Fruit fly (Drosophila melanogaster) whole organism, pupa: ENCODE measurements around the gene CadN.

Source experiments
- CG15710 ChIP-seq: fragments of 200-800 bp; sonication (Bioruptor generic); optimal IDR thresholded peaks from 2 replicates; lab custom pipeline; 2018; ENCODE audit warnings: missing biosample characterization, mild to moderate bottlenecking, missing genetic modification characterization, moderate library complexity
- CG34367 ChIP-seq: fragments of 200-800 bp; sonication (Bioruptor generic); optimal IDR thresholded peaks from 2 replicates; lab custom pipeline; 2018; ENCODE audit warnings: missing biosample characterization, mild to moderate bottlenecking, missing genetic modification characterization
- CG4496 ChIP-seq: fragments of 200-800 bp; sonication (Bioruptor generic); IDR thresholded peaks from 3 replicates; pipeline ENCODE4 v1.3.6; 2022; ENCODE audit warnings: missing biosample characterization, missing genetic modification characterization
- CG8159 ChIP-seq: fragments of 200-800 bp; sonication (Bioruptor generic); optimal IDR thresholded peaks from 3 replicates; lab custom pipeline; 2018; ENCODE audit warnings: missing biosample characterization, mild to moderate bottlenecking, missing genetic modification characterization, moderate library complexity
- CG8301 ChIP-seq: fragments of 200-800 bp; sonication (Bioruptor generic); optimal IDR thresholded peaks from 2 replicates; lab custom pipeline; 2018; ENCODE audit warnings: missing biosample characterization, mild to moderate bottlenecking, missing genetic modification characterization
- Pif1B ChIP-seq: fragments of 200-800 bp; sonication (Bioruptor generic); optimal IDR thresholded peaks from 3 replicates; lab custom pipeline; 2016; ENCODE audit warnings: missing biosample characterization, missing genetic modification characterization
- Snoo ChIP-seq: fragments of 200-800 bp; sonication (Bioruptor generic); optimal IDR thresholded peaks from 3 replicates; lab custom pipeline; 2017; ENCODE audit warnings: missing biosample characterization, mild to moderate bottlenecking, missing genetic modification characterization, inconsistent platforms

DNA sequence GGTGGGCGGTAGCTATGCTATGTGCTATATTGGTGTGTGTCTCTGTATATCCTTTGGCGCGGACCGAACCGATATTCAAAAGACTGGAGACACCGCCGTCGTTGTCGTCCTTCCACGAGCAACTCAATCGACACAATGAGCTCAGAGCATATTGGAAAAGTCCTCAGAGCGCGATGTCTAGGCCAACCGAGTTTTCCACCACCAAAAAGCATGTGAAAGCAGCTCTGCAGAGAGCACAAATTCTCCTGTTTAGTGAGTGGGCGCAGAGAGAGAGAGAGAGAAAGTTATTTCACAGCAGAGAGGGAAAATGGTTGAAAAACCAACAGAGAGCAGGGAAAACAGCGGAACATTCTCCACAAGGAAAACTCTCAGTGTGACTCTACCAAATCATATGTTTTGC is 25.7 kb downstream of the CadN start:
- TF ChIP-seq CG8159 (tag; lab: Kevin White, UChicago), result no peak
- TF ChIP-seq Snoo (tag; lab: Kevin White, UChicago), result no peak
- TF ChIP-seq CG4496, result no peak
- TF ChIP-seq CG34367 (tag; lab: Kevin White, UChicago), result no peak
- TF ChIP-seq CG8301 (tag; lab: Kevin White, UChicago), result no peak
- TF ChIP-seq CG15710, result no peak
- TF ChIP-seq Pif1B (GFP tag; lab: Kevin White, UChicago), result no peak
